Worm (Caenorhabditis elegans): ENCODE measurements around the gene srw-87.
"Not testable (repeated sequence)": the region's sequence is repeated elsewhere in the genome, so short reads cannot be mapped to it uniquely, and the experiment has no call there.

srw-87 gene

DNA sequence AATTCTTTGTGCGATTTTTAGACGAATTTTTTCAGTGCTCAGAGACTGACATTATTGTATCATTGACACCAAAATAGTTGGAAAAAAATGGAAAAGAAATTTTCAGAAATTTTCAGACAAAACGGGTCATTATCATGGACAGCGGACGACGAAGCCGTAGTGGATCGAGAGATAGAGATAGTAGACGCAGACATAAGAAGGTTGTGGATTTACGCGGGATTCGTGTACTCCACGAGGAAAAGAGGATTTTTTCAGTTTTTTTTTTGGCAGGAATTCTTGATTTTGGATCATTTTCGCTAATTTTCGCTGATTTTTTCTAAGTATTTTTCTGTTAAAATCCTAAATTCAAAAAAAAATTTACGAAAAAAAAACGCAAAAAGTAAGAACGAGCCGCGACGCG lies 31.1 kb downstream of the srw-87 start, which contains the start of gene W08G11.3:
Gene W08G11.3 (plus strand): TSS at position 107 of the 400 bp plus-strand sequence.
- no peak for TF ChIP-seq W03F9.2 (tag; optimal IDR thresholded peaks at IDR 0.05)
- TF ChIP-seq dao-5 (tag; optimal IDR thresholded peaks at IDR 0.05) = no peak
- no peak for TF ChIP-seq him-1 (tag; optimal IDR thresholded peaks at IDR 0.05)

DNA sequence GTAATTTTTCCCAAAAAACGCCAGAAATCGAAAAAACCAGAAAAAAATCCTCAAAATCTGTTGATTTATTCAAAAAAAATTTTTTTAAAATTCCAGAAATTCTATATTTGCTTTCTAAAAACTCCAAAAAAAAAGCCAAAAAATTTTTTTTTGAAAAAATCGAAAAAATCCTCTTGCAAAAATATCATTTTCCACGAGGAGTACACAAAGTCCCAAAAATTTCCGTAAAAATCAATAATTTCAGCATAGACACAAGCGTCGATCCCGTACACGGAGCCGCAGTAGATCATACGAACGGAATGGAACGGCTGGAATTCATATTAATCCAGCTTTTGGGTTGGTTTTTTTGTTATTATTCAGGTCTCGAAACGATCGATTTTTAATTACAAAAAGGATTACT lies 31.7 kb downstream of the srw-87 start:
- TF ChIP-seq dao-5 (tag; optimal IDR thresholded peaks at IDR 0.05) (no peak), him-1 (tag; optimal IDR thresholded peaks at IDR 0.05) (no peak), W03F9.2 (tag; optimal IDR thresholded peaks at IDR 0.05) (no peak)

DNA sequence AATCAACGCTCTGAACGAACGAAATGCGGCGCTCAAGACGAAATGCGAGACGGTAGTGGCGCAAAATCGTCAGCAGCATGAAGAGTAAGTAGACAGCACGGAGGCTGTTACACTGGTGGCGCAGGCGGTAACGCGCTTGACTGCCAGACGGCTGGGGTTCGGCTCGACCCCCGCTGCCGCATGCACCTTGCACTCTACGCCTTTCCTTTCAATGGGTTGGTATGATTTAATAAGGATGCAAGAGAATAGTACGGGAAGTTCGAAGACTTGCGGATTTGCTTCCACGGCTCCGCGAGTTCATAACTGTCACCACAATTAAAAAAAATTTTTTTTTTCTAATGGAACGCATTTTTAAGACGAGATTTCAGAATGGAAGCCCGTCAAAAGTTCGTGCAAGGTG lies 33.6 kb downstream of the srw-87 start:
- peak; percentile 71 for TF ChIP-seq dao-5 (tag; optimal IDR thresholded peaks at IDR 0.05)
- peak; percentile 9 for TF ChIP-seq W03F9.2 (tag; optimal IDR thresholded peaks at IDR 0.05)
- peak; percentile 52 for TF ChIP-seq him-1 (tag; optimal IDR thresholded peaks at IDR 0.05)

DNA sequence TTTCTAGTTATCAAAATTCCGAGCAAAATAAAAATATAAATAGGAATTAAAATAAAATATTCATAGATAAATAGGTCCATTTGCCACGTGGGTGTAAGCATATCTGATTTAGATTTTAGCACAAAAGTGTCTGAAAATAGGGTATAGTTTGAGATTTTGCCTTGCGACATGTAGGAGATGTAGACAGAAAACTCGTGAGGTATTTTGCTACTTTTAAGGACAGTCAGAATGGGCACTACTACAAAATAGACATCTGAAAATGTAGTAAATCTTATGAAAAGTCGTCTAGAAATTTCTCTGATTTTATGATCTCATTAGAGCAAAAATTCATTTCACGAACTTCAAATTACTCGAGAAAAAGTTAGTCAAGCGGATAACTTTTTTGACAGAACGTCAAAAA lies 38.2 kb downstream of the srw-87 start, which contains the start of gene srv-34:
Gene srv-34 (minus strand): TSS at position 101 of the 400 bp plus-strand sequence.
- TF ChIP-seq W03F9.2 (tag; optimal IDR thresholded peaks at IDR 0.05) = no peak
- no peak for TF ChIP-seq him-1 (tag; optimal IDR thresholded peaks at IDR 0.05)
- TF ChIP-seq dao-5 (tag; optimal IDR thresholded peaks at IDR 0.05) = no peak

DNA sequence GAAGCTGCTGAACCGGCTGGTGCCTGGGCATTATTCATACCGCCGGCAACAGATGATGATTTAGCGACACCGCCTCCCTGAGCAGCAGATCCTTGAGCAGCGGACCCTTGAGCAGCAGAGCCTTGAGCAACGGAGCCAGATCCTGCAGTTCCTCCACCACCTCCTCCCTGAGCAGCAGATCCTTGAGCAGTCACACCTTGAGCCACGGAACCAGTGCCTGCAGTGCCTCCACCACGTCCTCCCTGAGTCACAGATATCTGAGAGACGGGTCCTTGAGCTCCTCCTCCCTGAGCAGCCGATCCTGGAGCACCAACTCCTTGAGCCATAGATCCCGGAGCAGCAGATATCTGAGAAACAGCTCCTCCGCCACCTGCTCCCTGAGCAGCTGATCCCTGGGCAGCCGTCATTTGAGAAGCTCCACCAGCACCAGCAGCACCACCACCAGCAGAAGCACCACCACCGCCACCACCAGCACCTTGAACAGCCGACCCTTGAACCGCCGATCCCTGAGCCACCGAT lies 40.1 kb downstream of the srw-87 start:
- TF ChIP-seq W03F9.2 (tag; optimal IDR thresholded peaks at IDR 0.05) = no peak
- no peak for TF ChIP-seq him-1 (tag; optimal IDR thresholded peaks at IDR 0.05)
- TF ChIP-seq dao-5 (tag; optimal IDR thresholded peaks at IDR 0.05) = no peak

DNA sequence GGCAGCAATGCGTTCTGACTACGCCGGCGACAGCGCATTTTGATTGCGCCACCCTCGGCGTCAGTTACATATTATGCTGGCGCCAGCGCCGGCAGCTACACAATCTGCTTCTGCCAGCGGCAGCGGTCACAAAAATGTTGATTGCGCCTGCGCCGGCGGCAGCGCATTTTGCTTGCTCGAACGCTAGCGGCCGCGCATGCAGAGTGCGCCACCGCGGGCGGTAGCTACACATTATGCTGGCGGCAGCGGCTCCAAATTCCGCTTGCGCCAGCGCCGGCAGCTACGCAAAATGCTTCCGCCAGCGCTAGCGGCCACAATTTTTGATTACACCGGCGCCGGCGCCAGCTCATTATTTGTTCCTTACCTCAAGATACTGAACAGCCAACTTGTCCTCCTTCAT lies 40.8 kb downstream of the srw-87 start:
- TF ChIP-seq W03F9.2 (tag; optimal IDR thresholded peaks at IDR 0.05) = no peak
- TF ChIP-seq dao-5 (tag; optimal IDR thresholded peaks at IDR 0.05) = no peak
- no peak for TF ChIP-seq him-1 (tag; optimal IDR thresholded peaks at IDR 0.05)

DNA sequence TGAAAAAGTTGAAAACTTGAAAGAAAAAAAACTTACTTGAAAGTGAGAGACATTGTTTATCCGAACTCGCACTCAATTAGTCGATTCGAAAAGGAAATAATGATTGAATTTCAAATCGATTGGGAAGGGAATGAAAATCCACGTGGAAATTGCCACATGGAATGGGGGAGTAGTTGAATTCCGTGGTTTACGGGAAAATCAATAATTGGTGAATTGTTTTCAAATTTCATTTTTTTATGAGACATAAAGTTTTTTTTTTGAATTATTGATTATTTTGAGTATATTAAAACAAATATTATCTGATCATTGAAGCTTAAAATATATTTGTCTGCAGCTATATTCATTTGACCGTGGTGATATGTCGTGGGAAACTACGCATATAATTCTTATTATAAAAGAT lies 41.4 kb downstream of the srw-87 start, which contains the start of gene F13A7.1:
Gene F13A7.1 (minus strand): TSS at position 101 of the 400 bp plus-strand sequence.
- no peak for TF ChIP-seq dao-5 (tag; optimal IDR thresholded peaks at IDR 0.05)

DNA sequence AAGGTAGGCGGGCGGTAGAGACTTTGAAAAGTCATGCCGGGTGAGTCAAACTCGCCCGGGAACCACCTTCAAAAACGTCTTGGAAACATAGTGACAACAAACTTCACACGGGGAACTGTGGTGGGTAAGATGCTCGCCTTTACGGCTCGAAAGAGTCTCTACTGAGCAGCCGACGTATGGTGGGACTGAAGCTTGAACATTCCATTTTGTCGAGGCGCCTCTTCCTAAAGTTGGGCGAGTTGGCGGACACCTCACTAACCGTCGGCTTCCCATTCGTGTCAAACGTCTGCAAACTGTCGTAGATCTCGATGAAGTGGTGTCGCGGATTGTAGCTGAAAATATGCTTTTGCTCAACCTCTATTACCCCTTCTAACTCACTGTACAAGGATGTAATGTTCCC lies 46.5 kb downstream of the srw-87 start:
- TF ChIP-seq him-1 (tag; optimal IDR thresholded peaks at IDR 0.05) (no peak), dao-5 (tag; optimal IDR thresholded peaks at IDR 0.05) (no peak), W03F9.2 (tag; optimal IDR thresholded peaks at IDR 0.05) (no peak)

DNA sequence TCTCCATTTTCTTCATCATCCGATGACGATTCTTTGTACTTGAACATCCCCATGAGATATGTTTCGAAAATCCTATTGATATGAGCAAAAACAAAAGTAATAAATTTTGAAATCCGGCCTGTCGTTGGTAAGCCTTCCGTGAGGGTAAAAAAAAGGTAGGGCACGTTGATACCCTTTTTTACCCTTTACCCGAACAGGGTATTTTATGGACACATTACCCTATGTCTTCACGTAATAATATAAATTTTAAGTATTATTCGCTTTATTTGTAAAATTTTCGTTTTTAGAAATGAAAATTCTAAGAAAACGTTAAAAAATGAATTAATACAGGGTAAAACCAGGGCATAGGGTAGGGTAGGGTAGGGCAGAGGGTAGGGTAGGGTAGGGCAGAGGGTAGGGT lies 47.3 kb downstream of the srw-87 start, which contains the start of gene F13A7.7:
Gene F13A7.7 (minus strand): TSS at position 101 of the 400 bp plus-strand sequence.
- not testable (repeated sequence) for TF ChIP-seq W03F9.2, dao-5, him-1 (tag; optimal IDR thresholded peaks at IDR 0.05)
